Worm (Caenorhabditis elegans) whole organism, L1 larva: ENCODE measurements around the gene nhr-72.

Experiments used
- aly-2 ChIP-seq: fragments of 150-350 bp; optimal IDR thresholded peaks from 2 replicates; lab custom pipeline; 2014; ENCODE audit warnings: missing biosample characterization, missing genetic modification characterization
- dpl-1 ChIP-seq, 3 experiments: fragments of 150-350 bp in 2 of 3; sonication (generic microtip) in 1 of 3; optimal IDR thresholded peaks; 2 replicates each; lab custom pipeline; 2014 to 2017; ENCODE audit warnings: missing biosample characterization in 3 of 3, missing genetic modification characterization in 3 of 3, missing genetic modification reagents in 3 of 3
- elt-3 ChIP-seq, 6 experiments: fragments of 150-350 bp in 1 of 6; sonication (generic microtip); optimal IDR thresholded peaks; 2 replicates each; lab custom pipeline; 2017 to 2018; ENCODE audit warnings: missing biosample characterization in 6 of 6, missing genetic modification characterization in 6 of 6, inconsistent platforms in 1 of 6
- hlh-4 ChIP-seq: sonication (generic microtip); optimal IDR thresholded peaks from 2 replicates; lab custom pipeline; 2016; ENCODE audit warnings: mild to moderate bottlenecking, missing genetic modification characterization, missing compliant biosample characterization
- mab-9 ChIP-seq: fragments of 200-800 bp; sonication (Bioruptor generic); IDR thresholded peaks from 2 replicates; pipeline ENCODE4 v1.3.6; 2022; ENCODE audit warnings: missing genetic modification reagents, missing genetic modification characterization, missing compliant biosample characterization
- mep-1 ChIP-seq: fragments of 150-350 bp; optimal IDR thresholded peaks from 2 replicates; lab custom pipeline; 2014; ENCODE audit warnings: missing biosample characterization, missing genetic modification characterization
- nhr-237 ChIP-seq: fragments of 150-350 bp; optimal IDR thresholded peaks from 2 replicates; lab custom pipeline; 2014; ENCODE audit warnings: missing biosample characterization, missing genetic modification characterization
- snu-23 ChIP-seq: sonication (generic microtip); optimal IDR thresholded peaks from 2 replicates; lab custom pipeline; 2016; ENCODE audit warnings: missing genetic modification characterization, missing compliant biosample characterization

DNA sequence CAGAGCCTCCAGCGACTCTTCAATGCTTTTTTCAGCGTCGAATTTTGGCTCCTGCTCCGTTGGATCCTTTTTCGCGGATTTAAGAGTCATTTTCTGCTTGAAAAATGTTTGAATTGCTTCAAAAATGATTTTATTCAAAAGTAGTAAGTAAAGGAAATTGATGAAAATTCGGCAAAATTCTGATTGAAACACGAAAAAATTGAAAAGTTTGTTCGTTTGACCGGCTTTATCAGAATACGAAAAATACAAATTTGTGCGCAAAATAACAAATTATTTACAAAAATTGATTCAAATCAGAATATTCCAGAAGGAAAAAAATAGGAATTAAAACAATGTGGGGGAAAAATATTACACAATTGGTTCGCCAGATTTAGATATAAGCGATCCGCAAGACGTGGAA is 43.6 kb downstream of the nhr-72 start, which contains the start of gene F54D10.4:
- TF ChIP-seq snu-23: no peak
- TF ChIP-seq mab-9 (GFP tag; lab: Robert Waterston, UW): no peak
- TF ChIP-seq aly-2: no peak
- TF ChIP-seq dpl-1 (GFP tag; optimal IDR thresholded peaks at IDR 0.05; lab: Kevin White, UChicago): no peak
- TF ChIP-seq elt-3 (tag; optimal IDR thresholded peaks at IDR 0.05; lab: Kevin White, UChicago): no peak
- TF ChIP-seq nhr-237 (tag; lab: Kevin White, UChicago): no peak
- TF ChIP-seq hlh-4 (tag; lab: Kevin White, UChicago): no peak
- TF ChIP-seq mep-1 (tag; lab: Kevin White, UChicago): no peak
